Fruit fly (Drosophila melanogaster) whole organism, prepupa: ENCODE measurements around the gene CG44521.

Experiments
- Blimp-1 ChIP-seq: fragments of 200-800 bp; sonication (Bioruptor generic); optimal IDR thresholded peaks from 3 replicates; lab custom pipeline; 2017; ENCODE audit warnings: missing biosample characterization, missing genetic modification characterization, mild to moderate bottlenecking, moderate library complexity, missing genetic modification reagents
- CG10631 ChIP-seq: fragments of 200-800 bp; sonication (Bioruptor generic); optimal IDR thresholded peaks from 2 replicates; lab custom pipeline; 2016; ENCODE audit warnings: missing biosample characterization, missing genetic modification characterization
- CG11294 ChIP-seq: fragments of 200-800 bp; sonication (Bioruptor generic); IDR thresholded peaks from 2 replicates; pipeline ENCODE4 v1.3.6; 2022; ENCODE audit warnings: missing biosample characterization, missing genetic modification characterization
- CG15336 ChIP-seq: fragments of 200-800 bp; sonication (Bioruptor generic); IDR thresholded peaks from 2 replicates; pipeline ENCODE4 v1.3.6; 2022; ENCODE audit warnings: missing biosample characterization, missing genetic modification characterization
- CG1621 ChIP-seq: fragments of 200-800 bp; sonication (Bioruptor generic); optimal IDR thresholded peaks from 3 replicates; lab custom pipeline; 2018; ENCODE audit warnings: missing biosample characterization, mild to moderate bottlenecking, missing genetic modification characterization
- CG16779 ChIP-seq: fragments of 200-800 bp; sonication (Bioruptor generic); optimal IDR thresholded peaks from 3 replicates; lab custom pipeline; 2017; ENCODE audit warnings: missing biosample characterization, mild to moderate bottlenecking, missing genetic modification characterization
- CG3032 ChIP-seq: fragments of 200-800 bp; optimal IDR thresholded peaks from 2 replicates; lab custom pipeline; 2019; ENCODE audit warnings: missing biosample characterization, mild to moderate bottlenecking, missing genetic modification characterization, moderate library complexity
- CG31627 ChIP-seq: fragments of 200-800 bp; sonication (Bioruptor generic); optimal IDR thresholded peaks from 3 replicates; lab custom pipeline; 2016; ENCODE audit warnings: missing biosample characterization, missing genetic modification characterization
- CG32006 ChIP-seq: fragments of 200-800 bp; sonication (Bioruptor generic); optimal IDR thresholded peaks from 3 replicates; lab custom pipeline; 2017; ENCODE audit warnings: missing biosample characterization, mild to moderate bottlenecking, missing genetic modification characterization
- CG34406 ChIP-seq: fragments of 200-800 bp; sonication (Bioruptor generic); optimal IDR thresholded peaks from 3 replicates; lab custom pipeline; 2016; ENCODE audit warnings: missing biosample characterization, missing genetic modification characterization
- CG6792 ChIP-seq: fragments of 200-800 bp; sonication (Bioruptor generic); optimal IDR thresholded peaks from 3 replicates; lab custom pipeline; 2016; ENCODE audit warnings: missing biosample characterization, missing genetic modification characterization
- CG6808 ChIP-seq: fragments of 200-800 bp; sonication (Bioruptor generic); optimal IDR thresholded peaks from 3 replicates; lab custom pipeline; 2017; ENCODE audit warnings: missing biosample characterization, missing genetic modification characterization, mild to moderate bottlenecking, moderate library complexity, missing genetic modification reagents
- CG6854 ChIP-seq: fragments of 200-800 bp; sonication (Bioruptor generic); optimal IDR thresholded peaks from 2 replicates; lab custom pipeline; 2017; ENCODE audit warnings: missing biosample characterization, mild to moderate bottlenecking, missing genetic modification characterization
- CG7368 ChIP-seq: fragments of 200-800 bp; sonication (Bioruptor generic); optimal IDR thresholded peaks from 3 replicates; lab custom pipeline; 2016; ENCODE audit warnings: missing biosample characterization, missing genetic modification characterization
- CG8632 ChIP-seq: fragments of 200-800 bp; sonication (Bioruptor generic); optimal IDR thresholded peaks from 3 replicates; lab custom pipeline; 2016; ENCODE audit warnings: missing biosample characterization, missing genetic modification characterization
- Eip75B ChIP-seq: fragments of 200-800 bp; sonication (Bioruptor generic); optimal IDR thresholded peaks from 3 replicates; lab custom pipeline; 2016; ENCODE audit warnings: missing biosample characterization, missing genetic modification characterization
- Eip78C ChIP-seq: fragments of 200-800 bp; sonication (Bioruptor generic); peaks from one replicate; lab custom pipeline; 2016; ENCODE audit warnings: missing biosample characterization, missing genetic modification characterization
- Eip93F ChIP-seq: fragments of 200-800 bp; sonication (Bioruptor generic); optimal IDR thresholded peaks from 2 replicates; lab custom pipeline; 2016; ENCODE audit warnings: missing biosample characterization, mild to moderate bottlenecking, missing genetic modification characterization
- Ets21C ChIP-seq: fragments of 200-800 bp; sonication (Bioruptor generic); optimal IDR thresholded peaks from 3 replicates; lab custom pipeline; 2016; ENCODE audit warnings: missing biosample characterization, missing genetic modification characterization
- Ets96B ChIP-seq: fragments of 200-800 bp; optimal IDR thresholded peaks from 2 replicates; lab custom pipeline; 2019; ENCODE audit warnings: missing biosample characterization, mild to moderate bottlenecking, missing genetic modification characterization, moderate library complexity
- Hr38 ChIP-seq: sonication (Bioruptor generic); optimal IDR thresholded peaks from 2 replicates; lab custom pipeline; 2016; ENCODE audit warnings: missing biosample characterization, missing genetic modification characterization
- Hr39 ChIP-seq: fragments of 200-800 bp; sonication (Bioruptor generic); optimal IDR thresholded peaks from 2 replicates; lab custom pipeline; 2016; ENCODE audit warnings: missing biosample characterization, missing genetic modification characterization
- Hr4 ChIP-seq: fragments of 200-800 bp; sonication (Bioruptor generic); optimal IDR thresholded peaks from 3 replicates; lab custom pipeline; 2016; ENCODE audit warnings: missing biosample characterization, missing genetic modification characterization
- Lpt ChIP-seq: fragments of 200-800 bp; sonication (Bioruptor generic); optimal IDR thresholded peaks from 3 replicates; lab custom pipeline; 2016; ENCODE audit warnings: missing biosample characterization, missing genetic modification characterization
- Met ChIP-seq: fragments of 200-800 bp; sonication (Bioruptor generic); optimal IDR thresholded peaks from 3 replicates; lab custom pipeline; 2016; ENCODE audit warnings: missing biosample characterization, missing genetic modification characterization
- OdsH ChIP-seq: fragments of 200-800 bp; sonication (Bioruptor generic); optimal IDR thresholded peaks from 3 replicates; lab custom pipeline; 2016; ENCODE audit warnings: missing biosample characterization, missing genetic modification characterization
- Smox ChIP-seq: fragments of 200-800 bp; sonication (Bioruptor generic); optimal IDR thresholded peaks from 3 replicates; lab custom pipeline; 2016; ENCODE audit warnings: missing biosample characterization, missing genetic modification characterization
- Sox102F ChIP-seq: fragments of 200-800 bp; sonication (Bioruptor generic); optimal IDR thresholded peaks from 2 replicates; lab custom pipeline; 2016; ENCODE audit warnings: missing biosample characterization, mild to moderate bottlenecking, missing genetic modification characterization
- Sox14 ChIP-seq: fragments of 200-800 bp; sonication (Bioruptor generic); optimal IDR thresholded peaks from 3 replicates; lab custom pipeline; 2016; ENCODE audit warnings: missing biosample characterization, missing genetic modification characterization
- Sox15 ChIP-seq: fragments of 200-800 bp; sonication (Bioruptor generic); optimal IDR thresholded peaks from 3 replicates; lab custom pipeline; 2016; ENCODE audit warnings: missing biosample characterization, missing genetic modification characterization
- achi ChIP-seq: fragments of 200-800 bp; sonication (Bioruptor generic); optimal IDR thresholded peaks from 3 replicates; lab custom pipeline; 2016; ENCODE audit warnings: missing biosample characterization, missing genetic modification characterization
- acj6 ChIP-seq: fragments of 200-800 bp; sonication (Bioruptor generic); optimal IDR thresholded peaks from 3 replicates; lab custom pipeline; 2016; ENCODE audit warnings: missing biosample characterization, missing genetic modification characterization
- cyc ChIP-seq: fragments of 200-800 bp; sonication (Bioruptor generic); optimal IDR thresholded peaks from 3 replicates; lab custom pipeline; 2016; ENCODE audit warnings: missing biosample characterization, missing genetic modification characterization
- dac ChIP-seq: fragments of 200-800 bp; sonication (Bioruptor generic); optimal IDR thresholded peaks from 2 replicates; lab custom pipeline; 2017; ENCODE audit warnings: missing biosample characterization, mild to moderate bottlenecking, missing genetic modification characterization
- dsx ChIP-seq: fragments of 200-800 bp; optimal IDR thresholded peaks from 3 replicates; lab custom pipeline; 2019; ENCODE audit warnings: missing biosample characterization, mild to moderate bottlenecking, missing genetic modification characterization, moderate library complexity; ENCODE audit not compliant: poor library complexity, severe bottlenecking
- eg ChIP-seq: fragments of 200-800 bp; sonication (Bioruptor generic); IDR thresholded peaks from 3 replicates; pipeline ENCODE4 v1.3.6; 2022; ENCODE audit warnings: missing biosample characterization, missing genetic modification characterization
- esn ChIP-seq: fragments of 200-800 bp; sonication (Bioruptor generic); optimal IDR thresholded peaks from 2 replicates; lab custom pipeline; 2016; ENCODE audit warnings: missing biosample characterization, mild to moderate bottlenecking, missing genetic modification characterization, moderate library complexity
- fd59A ChIP-seq: fragments of 200-800 bp; sonication (Bioruptor generic); optimal IDR thresholded peaks from 2 replicates; lab custom pipeline; 2017; ENCODE audit warnings: missing biosample characterization, mild to moderate bottlenecking, missing genetic modification characterization, missing genetic modification reagents
- fkh ChIP-seq: fragments of 200-800 bp; sonication (Bioruptor generic); optimal IDR thresholded peaks from 3 replicates; lab custom pipeline; 2017; ENCODE audit warnings: missing biosample characterization, mild to moderate bottlenecking, missing genetic modification characterization, moderate library complexity
- lz ChIP-seq: fragments of 200-800 bp; sonication (Bioruptor generic); optimal IDR thresholded peaks from 3 replicates; lab custom pipeline; 2016; ENCODE audit warnings: missing biosample characterization, missing genetic modification characterization
- net ChIP-seq: fragments of 200-800 bp; sonication (Bioruptor generic); optimal IDR thresholded peaks from 3 replicates; lab custom pipeline; 2016; ENCODE audit warnings: missing biosample characterization, missing genetic modification characterization
- pdm3 ChIP-seq: fragments of 200-800 bp; sonication (Bioruptor generic); optimal IDR thresholded peaks from 3 replicates; lab custom pipeline; 2016; ENCODE audit warnings: missing biosample characterization, missing genetic modification characterization
- salr ChIP-seq, 2 experiments: fragments of 200-800 bp; sonication (Bioruptor generic); optimal IDR thresholded peaks; 3 replicates each; lab custom pipeline; 2016 to 2018; ENCODE audit warnings: missing biosample characterization in 2 of 2, missing genetic modification characterization in 2 of 2, mild to moderate bottlenecking in 1 of 2
- ss ChIP-seq, 2 experiments: fragments of 200-800 bp; sonication (Bioruptor generic); optimal IDR thresholded peaks; 2 replicates in 1 of 2; 3 replicates in 1 of 2; lab custom pipeline; 2017 to 2018; ENCODE audit warnings: mild to moderate bottlenecking in 2 of 2, missing biosample characterization in 2 of 2, missing genetic modification characterization in 2 of 2, moderate library complexity in 1 of 2
- svp ChIP-seq: fragments of 200-800 bp; sonication (Bioruptor generic); peaks from one replicate; lab custom pipeline; 2016; ENCODE audit warnings: missing biosample characterization, missing genetic modification characterization
- topi ChIP-seq: fragments of 200-800 bp; sonication (Bioruptor generic); optimal IDR thresholded peaks from 3 replicates; lab custom pipeline; 2016; ENCODE audit warnings: missing biosample characterization, missing genetic modification characterization
- vri ChIP-seq: fragments of 200-800 bp; sonication (Bioruptor generic); optimal IDR thresholded peaks from 3 replicates; lab custom pipeline; 2016; ENCODE audit warnings: missing biosample characterization, mild to moderate bottlenecking, missing genetic modification characterization

CG44521 gene

dm6 chr3L:5751417-5751739 is 38.2 kb downstream of the CG44521 start:
- no peak for TF ChIP-seq Sox14 (GFP tag; lab: Kevin White, UChicago)
- no peak for TF ChIP-seq svp (GFP tag; lab: Kevin White, UChicago)
- TF ChIP-seq CG6792 (GFP tag; lab: Kevin White, UChicago), result no peak
- TF ChIP-seq net (GFP tag; lab: Kevin White, UChicago), result no peak
- no peak for TF ChIP-seq Hr38 (GFP tag; lab: Kevin White, UChicago)
- no peak for TF ChIP-seq acj6 (GFP tag; lab: Kevin White, UChicago)
- no peak for TF ChIP-seq CG8632
- no peak for TF ChIP-seq Sox15
- TF ChIP-seq cyc (GFP tag; lab: Kevin White, UChicago), result no peak
- no peak for TF ChIP-seq CG3032 (tag; lab: Kevin White, UChicago)
- no peak for TF ChIP-seq eg (GFP tag; lab: Robert Waterston, UW)
- TF ChIP-seq CG16779 (tag; lab: Kevin White, UChicago), result no peak
- no peak for TF ChIP-seq Hr39 (GFP tag; lab: Kevin White, UChicago)
- TF ChIP-seq Blimp-1 (GFP tag; lab: Kevin White, UChicago), result no peak
- no peak for TF ChIP-seq vri (GFP tag; lab: Kevin White, UChicago)
- no peak for TF ChIP-seq Met (GFP tag; lab: Kevin White, UChicago)
- no peak for TF ChIP-seq Hr4 (GFP tag; lab: Kevin White, UChicago)
- TF ChIP-seq achi, result no peak
- no peak for TF ChIP-seq Eip93F (GFP tag; lab: Kevin White, UChicago)

DNA sequence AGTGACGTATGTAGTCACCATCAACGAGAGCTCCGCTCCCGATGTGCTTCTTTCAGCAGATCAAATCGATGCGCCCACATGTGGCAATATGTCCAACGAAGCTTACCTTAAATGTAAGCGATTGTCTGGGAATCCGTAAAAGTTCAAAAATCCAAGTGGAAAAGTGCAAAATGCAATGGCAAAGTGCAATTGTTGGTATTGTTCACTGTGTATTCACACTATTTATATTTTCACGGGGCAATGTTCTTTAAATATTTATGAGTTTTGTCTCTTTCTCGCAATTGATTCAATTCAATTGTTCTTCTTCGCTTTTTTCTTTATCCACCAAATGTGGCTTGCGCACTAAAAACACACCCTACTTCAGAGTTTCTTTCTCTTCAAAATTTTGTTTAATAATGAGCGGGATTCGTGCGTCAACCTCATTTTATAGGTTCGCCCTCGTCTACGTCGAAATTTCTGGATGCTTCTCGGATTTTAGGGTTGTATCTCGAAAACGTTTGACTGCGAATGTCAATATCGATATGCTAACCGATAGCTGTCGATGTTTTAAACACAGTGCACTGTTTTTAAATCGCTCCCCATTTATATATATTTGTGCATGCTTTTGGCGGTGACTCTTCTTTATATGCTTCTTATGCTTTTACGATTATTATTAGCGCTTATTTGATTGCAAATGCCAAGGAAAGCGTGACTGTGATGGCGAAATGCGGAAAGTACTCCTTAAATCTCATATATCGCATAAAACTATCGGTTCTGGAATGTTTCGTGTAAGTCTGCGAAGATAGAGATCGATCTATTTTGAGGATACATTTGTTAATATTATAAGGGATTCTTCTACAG is 38.8 kb downstream of the CG44521 start, which contains the start of gene DnaJ-1:
TSS of gene DnaJ-1 (minus strand) at position 450 of the 840 bp plus-strand sequence.
- TF ChIP-seq CG6854 (GFP tag; lab: Kevin White, UChicago) (peak; percentile 82), CG8632 (no peak), dac (no peak), Eip78C (peak; percentile 83), dsx (GFP tag; lab: Kevin White, UChicago) (peak; percentile 64), fkh (peak; percentile 31), CG10631 (GFP tag; lab: Kevin White, UChicago) (peak; percentile 18), Ets21C (GFP tag; lab: Kevin White, UChicago) (no peak), vri (GFP tag; lab: Kevin White, UChicago) (peak; percentile 64), Smox (GFP tag; lab: Kevin White, UChicago) (no peak), CG16779 (tag; lab: Kevin White, UChicago) (peak; percentile 52), Eip75B (peak; percentile 36), svp (GFP tag; lab: Kevin White, UChicago) (peak; percentile 75), CG11294 (GFP tag; lab: Robert Waterston, UW) (no peak), CG32006 (GFP tag; lab: Kevin White, UChicago) (no peak), Sox15 (no peak), Blimp-1 (GFP tag; lab: Kevin White, UChicago) (no peak), Sox102F (peak; percentile 54), CG31627 (GFP tag; lab: Kevin White, UChicago) (peak; percentile 37), fd59A (GFP tag; lab: Kevin White, UChicago) (no peak), CG3032 (tag; lab: Kevin White, UChicago) (no peak), OdsH (GFP tag; lab: Kevin White, UChicago) (no peak), CG1621 (tag; lab: Kevin White, UChicago) (peak; percentile 32), Lpt (GFP tag; lab: Kevin White, UChicago) (no peak), CG7368 (GFP tag; lab: Kevin White, UChicago) (no peak), topi (GFP tag; lab: Kevin White, UChicago) (peak; percentile 38), CG15336 (no peak), Sox14 (GFP tag; lab: Kevin White, UChicago) (peak; percentile 61), CG34406 (GFP tag; lab: Kevin White, UChicago) (no peak), salr (GFP tag; optimal IDR thresholded peaks at IDR 0.05; lab: Kevin White, UChicago) (no peak), esn (GFP tag; lab: Kevin White, UChicago) (peak; percentile 29), pdm3 (GFP tag; lab: Kevin White, UChicago) (no peak), lz (GFP tag; lab: Kevin White, UChicago) (peak; percentile 6), Met (GFP tag; lab: Kevin White, UChicago) (no peak), eg (GFP tag; lab: Robert Waterston, UW) (peak; percentile 33; the same call in 1 of the 3 replicates), CG6792 (GFP tag; lab: Kevin White, UChicago) (peak; percentile 18), Ets96B (tag; lab: Kevin White, UChicago) (no peak), CG6808 (GFP tag; lab: Kevin White, UChicago) (peak; percentile 55), ss (GFP tag; optimal IDR thresholded peaks at IDR 0.05; lab: Kevin White, UChicago) (peak; percentile 69 to 84)
